Worm (Caenorhabditis elegans) whole organism, midembryonic: ENCODE measurements around the gene W05H9.2.

Experiments
- cog-1 ChIP-seq: sonication (generic microtip); optimal IDR thresholded peaks from 2 replicates; lab custom pipeline; 2016; ENCODE audit warnings: missing genetic modification characterization, missing compliant biosample characterization
- flt-1 ChIP-seq: fragments of 200-800 bp; sonication (Bioruptor generic); IDR thresholded peaks from 2 replicates; pipeline ENCODE4 v1.3.6; 2022; ENCODE audit warnings: missing genetic modification characterization, missing compliant biosample characterization
- klf-2 ChIP-seq: fragments of 200-800 bp; sonication (Bioruptor generic); conservative IDR thresholded peaks from 2 replicates; pipeline ENCODE4 v1.3.6; 2022; ENCODE audit warnings: missing genetic modification reagents, missing genetic modification characterization, missing compliant biosample characterization
- ref-1 ChIP-seq: fragments of 200-800 bp; sonication (Bioruptor generic); conservative IDR thresholded peaks from 2 replicates; pipeline ENCODE4 v1.3.6; 2022; ENCODE audit warnings: missing genetic modification reagents, missing genetic modification characterization, missing compliant biosample characterization
- tab-1 ChIP-seq: fragments of 200-800 bp; sonication (Bioruptor generic); IDR thresholded peaks from 2 replicates; pipeline ENCODE4 v1.3.6; 2022; ENCODE audit warnings: missing genetic modification characterization, missing compliant biosample characterization
- ztf-23 ChIP-seq: fragments of 200-800 bp; sonication (Bioruptor generic); IDR thresholded peaks from 2 replicates; pipeline ENCODE4 v1.3.6; 2022; ENCODE audit warnings: missing genetic modification reagents, missing genetic modification characterization, missing compliant biosample characterization

DNA sequence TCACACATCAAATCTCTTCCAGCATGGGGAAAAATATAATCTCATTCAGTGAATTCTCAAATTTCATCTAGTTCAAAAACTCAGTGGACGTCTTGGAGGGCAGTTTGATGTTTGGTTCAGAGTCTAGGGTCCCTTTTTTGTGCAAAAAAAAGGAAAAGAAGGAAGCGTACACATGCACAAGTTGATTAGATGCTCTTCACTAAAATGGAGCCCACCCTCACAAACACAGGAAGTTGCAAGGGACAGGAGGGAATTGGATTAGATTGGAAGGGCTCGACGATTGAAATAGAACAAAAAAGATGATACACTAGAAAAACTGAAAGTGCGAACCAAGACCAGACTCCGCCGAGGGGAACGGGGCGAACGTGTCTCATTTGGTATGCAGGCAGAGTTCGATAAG, 16.0 kb upstream of the W05H9.2 start:
- no peak for TF ChIP-seq ztf-23
- TF ChIP-seq klf-2 (GFP tag; lab: Robert Waterston, UW) = no peak
- no peak for TF ChIP-seq cog-1 (tag; lab: Kevin White, UChicago)
- no peak for TF ChIP-seq flt-1 (GFP tag; lab: Robert Waterston, UW)
- TF ChIP-seq tab-1 = no peak
- no peak for TF ChIP-seq ref-1 (GFP tag; lab: Robert Waterston, UW)
